Fruit fly (Drosophila melanogaster) whole organism, embryonic: ENCODE data around the gene GCS2alpha.

Experiments used
- Atf3 ChIP-seq: fragments of 200-800 bp; sonication (Bioruptor generic); optimal IDR thresholded peaks from 3 replicates; lab custom pipeline; 2016; ENCODE audit warnings: missing biosample characterization, missing genetic modification characterization
- BEAF-32 ChIP-seq: fragments of 200-800 bp; sonication (Bioruptor generic); optimal IDR thresholded peaks from 3 replicates; lab custom pipeline; 2017; ENCODE audit warnings: missing biosample characterization, missing genetic modification characterization, mild to moderate bottlenecking, moderate library complexity, missing genetic modification reagents
- Bgb ChIP-seq: fragments of 200-800 bp; sonication (Bioruptor generic); IDR thresholded peaks from 2 replicates; pipeline ENCODE4 v1.3.6; 2022; ENCODE audit warnings: missing biosample characterization, missing genetic modification characterization; ENCODE audit not compliant: partially characterized antibody
- Blimp-1 ChIP-seq: fragments of 200-800 bp; sonication (Bioruptor generic); optimal IDR thresholded peaks from 3 replicates; lab custom pipeline; 2018; ENCODE audit warnings: missing biosample characterization, missing genetic modification characterization, mild to moderate bottlenecking, moderate library complexity, missing genetic modification reagents
- CG10209 ChIP-seq: fragments of 200-800 bp; sonication (Bioruptor generic); optimal IDR thresholded peaks from 3 replicates; lab custom pipeline; 2017; ENCODE audit warnings: missing biosample characterization, mild to moderate bottlenecking, missing genetic modification characterization, missing genetic modification reagents
- CG12299 ChIP-seq: fragments of 200-800 bp; sonication (Bioruptor generic); optimal IDR thresholded peaks from 2 replicates; lab custom pipeline; 2018; ENCODE audit warnings: missing biosample characterization, mild to moderate bottlenecking, missing genetic modification characterization
- CG12769 ChIP-seq: fragments of 200-800 bp; sonication (Bioruptor generic); optimal IDR thresholded peaks from 2 replicates; lab custom pipeline; 2019; ENCODE audit warnings: missing biosample characterization, mild to moderate bottlenecking, missing genetic modification characterization, moderate library complexity
- CG13775 ChIP-seq: fragments of 200-800 bp; sonication (Bioruptor generic); optimal IDR thresholded peaks from 3 replicates; lab custom pipeline; 2017; ENCODE audit warnings: missing biosample characterization, mild to moderate bottlenecking, missing genetic modification characterization
- CG14014 ChIP-seq: fragments of 200-800 bp; sonication (Bioruptor generic); IDR thresholded peaks from 2 replicates; pipeline ENCODE4 v1.3.6; 2022; ENCODE audit warnings: missing biosample characterization, missing genetic modification characterization
- CG14050 ChIP-seq: fragments of 200-800 bp; sonication (Bioruptor generic); IDR thresholded peaks from 3 replicates; pipeline ENCODE4 v1.3.6; 2022; ENCODE audit warnings: missing biosample characterization, missing genetic modification characterization
- CG17612 ChIP-seq: fragments of 200-800 bp; sonication (Bioruptor generic); IDR thresholded peaks from 2 replicates; pipeline ENCODE4 v1.3.6; 2022; ENCODE audit warnings: missing biosample characterization, missing genetic modification characterization
- CG18262 ChIP-seq: fragments of 200-800 bp; optimal IDR thresholded peaks from 3 replicates; lab custom pipeline; 2019; ENCODE audit warnings: missing biosample characterization, mild to moderate bottlenecking, missing genetic modification characterization, moderate library complexity
- CG2678 ChIP-seq: fragments of 200-800 bp; sonication (Bioruptor generic); optimal IDR thresholded peaks from 3 replicates; lab custom pipeline; 2019; ENCODE audit warnings: missing biosample characterization, mild to moderate bottlenecking, missing genetic modification characterization, moderate library complexity
- CG2712 ChIP-seq: fragments of 200-800 bp; optimal IDR thresholded peaks from 3 replicates; lab custom pipeline; 2019; ENCODE audit warnings: missing biosample characterization, mild to moderate bottlenecking, missing genetic modification characterization, moderate library complexity
- CG31365 ChIP-seq: fragments of 200-800 bp; sonication (Bioruptor generic); optimal IDR thresholded peaks from 2 replicates; lab custom pipeline; 2018; ENCODE audit warnings: missing biosample characterization, mild to moderate bottlenecking, missing genetic modification characterization
- CG31441 ChIP-seq: fragments of 200-800 bp; sonication (Bioruptor generic); IDR thresholded peaks from 2 replicates; pipeline ENCODE4 v1.3.6; 2022; ENCODE audit warnings: missing biosample characterization, missing genetic modification characterization
- CG4328 ChIP-seq: fragments of 200-800 bp; sonication (Bioruptor generic); optimal IDR thresholded peaks from 3 replicates; lab custom pipeline; 2017; ENCODE audit warnings: missing biosample characterization, missing genetic modification reagents, missing genetic modification characterization
- CG43689 ChIP-seq: fragments of 200-800 bp; sonication (Bioruptor generic); IDR thresholded peaks from 2 replicates; pipeline ENCODE4 v1.3.6; 2022; ENCODE audit warnings: missing biosample characterization, missing genetic modification characterization
- CG4854 ChIP-seq: fragments of 200-800 bp; sonication (Bioruptor generic); optimal IDR thresholded peaks from 2 replicates; lab custom pipeline; 2016; ENCODE audit warnings: missing biosample characterization, missing genetic modification characterization, inconsistent platforms
- CG5245 ChIP-seq: fragments of 200-800 bp; sonication (Bioruptor generic); optimal IDR thresholded peaks from 3 replicates; lab custom pipeline; 2016; ENCODE audit warnings: missing biosample characterization, missing genetic modification characterization
- CG5953 ChIP-seq: fragments of 200-800 bp; sonication (Bioruptor generic); IDR thresholded peaks from 2 replicates; pipeline ENCODE4 v1.3.6; 2022; ENCODE audit warnings: missing biosample characterization, missing genetic modification characterization
- CG6175 ChIP-seq: fragments of 200-800 bp; sonication (Bioruptor generic); IDR thresholded peaks from 3 replicates; pipeline ENCODE4 v1.3.6; 2022; ENCODE audit warnings: missing biosample characterization, missing genetic modification characterization
- CG6683 ChIP-seq: fragments of 200-800 bp; sonication (Bioruptor generic); optimal IDR thresholded peaks from 2 replicates; lab custom pipeline; 2017; ENCODE audit warnings: missing biosample characterization, mild to moderate bottlenecking, missing genetic modification characterization, missing genetic modification reagents
- CG9609 ChIP-seq: fragments of 200-800 bp; sonication (Bioruptor generic); optimal IDR thresholded peaks from 3 replicates; lab custom pipeline; 2016; ENCODE audit warnings: missing biosample characterization, missing genetic modification characterization
- Dad ChIP-seq: fragments of 200-800 bp; sonication (Bioruptor generic); optimal IDR thresholded peaks from 3 replicates; lab custom pipeline; 2016; ENCODE audit warnings: missing biosample characterization, missing genetic modification characterization
- Dref ChIP-seq: fragments of 200-800 bp; sonication (Bioruptor generic); IDR thresholded peaks from 2 replicates; pipeline ENCODE4 v1.3.6; 2022; ENCODE audit warnings: missing biosample characterization, missing genetic modification characterization
- HLH4C ChIP-seq: fragments of 200-800 bp; sonication (Bioruptor generic); IDR thresholded peaks from 3 replicates; pipeline ENCODE4 v1.3.6; 2022; ENCODE audit warnings: missing biosample characterization, missing genetic modification characterization; ENCODE audit not compliant: partially characterized antibody
- HLH54F ChIP-seq: fragments of 200-800 bp; sonication (Bioruptor generic); optimal IDR thresholded peaks from 3 replicates; lab custom pipeline; 2016; ENCODE audit warnings: missing biosample characterization, missing genetic modification characterization
- Hand ChIP-seq: fragments of 200-800 bp; sonication (Bioruptor generic); optimal IDR thresholded peaks from 2 replicates; lab custom pipeline; 2017; ENCODE audit warnings: mild to moderate bottlenecking, missing biosample characterization, missing genetic modification reagents, missing genetic modification characterization
- HmgD ChIP-seq: fragments of 200-800 bp; sonication (Bioruptor generic); optimal IDR thresholded peaks from 3 replicates; lab custom pipeline; 2016; ENCODE audit warnings: missing biosample characterization, missing genetic modification characterization
- Opbp ChIP-seq: fragments of 200-800 bp; sonication (Bioruptor generic); IDR thresholded peaks from 3 replicates; pipeline ENCODE4 v1.3.6; 2022; ENCODE audit warnings: missing biosample characterization, missing genetic modification characterization; ENCODE audit not compliant: partially characterized antibody
- Ravus ChIP-seq: fragments of 200-800 bp; sonication (Bioruptor generic); IDR thresholded peaks from 2 replicates; pipeline ENCODE4 v1.3.6; 2022; ENCODE audit warnings: missing biosample characterization, missing genetic modification characterization
- Six4 ChIP-seq: fragments of 200-800 bp; sonication (Bioruptor generic); optimal IDR thresholded peaks from 2 replicates; lab custom pipeline; 2016; ENCODE audit warnings: missing biosample characterization, missing genetic modification characterization
- Xrp1 ChIP-seq: fragments of 200-800 bp; sonication (Bioruptor generic); IDR thresholded peaks from 2 replicates; pipeline ENCODE4 v1.3.6; 2022; ENCODE audit warnings: missing biosample characterization, missing genetic modification characterization
- ap ChIP-seq: fragments of 200-800 bp; sonication (Bioruptor generic); IDR thresholded peaks from 2 replicates; pipeline ENCODE4 v1.3.6; 2022; ENCODE audit warnings: missing biosample characterization, missing genetic modification characterization
- fd96Cb ChIP-seq: fragments of 200-800 bp; sonication (Bioruptor generic); optimal IDR thresholded peaks from 2 replicates; lab custom pipeline; 2018; ENCODE audit warnings: missing biosample characterization, mild to moderate bottlenecking, missing genetic modification characterization, moderate library complexity
- fru ChIP-seq: fragments of >200 bp; optimal IDR thresholded peaks from 2 replicates; lab custom pipeline; 2017
- gcm2 ChIP-seq: fragments of 200-800 bp; sonication (Bioruptor generic); optimal IDR thresholded peaks from 2 replicates; lab custom pipeline; 2016; ENCODE audit warnings: missing biosample characterization, missing genetic modification characterization
- gro ChIP-seq: fragments of 200-800 bp; sonication (Bioruptor generic); optimal IDR thresholded peaks from 2 replicates; lab custom pipeline; 2016; ENCODE audit warnings: missing biosample characterization, missing genetic modification characterization
- inv ChIP-seq: fragments of 200-800 bp; sonication (Bioruptor generic); IDR thresholded peaks from 2 replicates; pipeline ENCODE4 v1.3.6; 2022; ENCODE audit warnings: missing biosample characterization, missing genetic modification characterization; ENCODE audit not compliant: partially characterized antibody
- lov ChIP-seq, 2 experiments: fragments of 200-800 bp in 1 of 2; fragments of >200 bp in 1 of 2; sonication (Bioruptor generic) in 1 of 2; IDR thresholded peaks in 1 of 2; optimal IDR thresholded peaks in 1 of 2; 2 replicates in 1 of 2; 3 replicates in 1 of 2; pipeline versions ENCODE4 v1.3.6 to Lab custom; 2017 to 2022; ENCODE audit warnings: missing biosample characterization in 1 of 2, missing genetic modification characterization in 1 of 2
- oc ChIP-seq: fragments of 200-800 bp; sonication (Bioruptor generic); optimal IDR thresholded peaks from 2 replicates; lab custom pipeline; 2018; ENCODE audit warnings: missing biosample characterization, mild to moderate bottlenecking, missing genetic modification characterization, moderate library complexity
- pb ChIP-seq: fragments of 200-800 bp; sonication (Bioruptor generic); optimal IDR thresholded peaks from 3 replicates; lab custom pipeline; 2016; ENCODE audit warnings: missing biosample characterization, missing genetic modification characterization
- pnt ChIP-seq: fragments of 200-800 bp; sonication (Bioruptor generic); optimal IDR thresholded peaks from 3 replicates; lab custom pipeline; 2016; ENCODE audit warnings: missing biosample characterization, missing genetic modification characterization
- ro ChIP-seq: fragments of 200-800 bp; sonication (Bioruptor generic); IDR thresholded peaks from 2 replicates; pipeline ENCODE4 v1.3.6; 2022; ENCODE audit warnings: missing biosample characterization, missing genetic modification characterization
- seq ChIP-seq: fragments of 200-800 bp; sonication (Bioruptor generic); IDR thresholded peaks from 2 replicates; pipeline ENCODE4 v1.3.6; 2022; ENCODE audit warnings: missing biosample characterization, missing genetic modification characterization
- sim ChIP-seq: fragments of 200-800 bp; sonication (Bioruptor generic); IDR thresholded peaks from 2 replicates; pipeline ENCODE4 v1.3.6; 2022; ENCODE audit warnings: missing biosample characterization, missing genetic modification characterization
- so ChIP-seq: fragments of 200-800 bp; sonication (Bioruptor generic); IDR thresholded peaks from 3 replicates; pipeline ENCODE4 v1.3.6; 2022; ENCODE audit warnings: missing biosample characterization, missing genetic modification characterization
- trh ChIP-seq: fragments of 200-800 bp; sonication (Bioruptor generic); optimal IDR thresholded peaks from 2 replicates; lab custom pipeline; 2016; ENCODE audit warnings: missing biosample characterization, missing genetic modification characterization
- ttk ChIP-seq: fragments of 200-800 bp; sonication (Bioruptor generic); IDR thresholded peaks from 2 replicates; pipeline ENCODE4 v2.1.2; 2022; ENCODE audit warnings: missing biosample characterization, missing genetic modification characterization
- wor ChIP-seq: fragments of 200-800 bp; sonication (Bioruptor generic); IDR thresholded peaks from 2 replicates; pipeline ENCODE4 v1.3.6; 2022; ENCODE audit warnings: missing biosample characterization, missing genetic modification characterization
- zen2 ChIP-seq: fragments of 200-800 bp; sonication (Bioruptor generic); IDR thresholded peaks from 3 replicates; pipeline ENCODE4 v1.3.6; 2022; ENCODE audit warnings: missing biosample characterization, missing genetic modification characterization; ENCODE audit not compliant: partially characterized antibody

Gene GCS2alpha

DNA sequence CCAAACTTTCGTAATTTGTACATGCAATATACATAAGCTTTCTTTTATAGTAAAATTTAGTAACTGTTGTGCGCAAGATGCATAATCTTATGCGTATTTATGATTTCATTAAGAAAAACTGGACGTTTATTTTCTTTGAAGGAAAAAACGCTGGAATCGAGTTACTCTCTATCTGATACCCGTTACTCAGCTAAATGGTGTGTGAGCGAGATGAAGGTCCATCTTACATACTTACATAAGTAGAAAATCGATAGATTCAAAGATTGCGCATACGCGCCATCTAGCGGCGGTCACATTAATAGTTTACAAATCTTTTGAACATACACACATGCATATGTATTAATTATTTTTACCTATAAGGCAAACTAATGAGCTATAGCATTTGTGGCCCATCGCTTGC lies 450 bp upstream of the GCS2alpha start (continued):
- TF ChIP-seq CG12769 (tag; lab: Kevin White, UChicago), result no peak
- no peak for TF ChIP-seq CG43689 (GFP tag; lab: Robert Waterston, UW)
- no peak for TF ChIP-seq CG5953 (GFP tag; lab: Robert Waterston, UW)
- TF ChIP-seq CG17612 (GFP tag; lab: Robert Waterston, UW), result no peak
- peak; percentile 50 for TF ChIP-seq Bgb
- TF ChIP-seq Hand (GFP tag; lab: Kevin White, UChicago), result no peak
- no peak for TF ChIP-seq Blimp-1 (GFP tag; lab: Kevin White, UChicago)
- no peak for TF ChIP-seq gcm2 (GFP tag; lab: Kevin White, UChicago)
- no peak for TF ChIP-seq CG4328
- TF ChIP-seq CG31365 (tag; lab: Kevin White, UChicago), result no peak
- no peak for TF ChIP-seq CG14050
- no peak for TF ChIP-seq wor (GFP tag; lab: Robert Waterston, UW)
- no peak for TF ChIP-seq HmgD (GFP tag; lab: Kevin White, UChicago)
- no peak for TF ChIP-seq CG12299 (tag; lab: Kevin White, UChicago)
- peak; percentile 82 for TF ChIP-seq HLH4C
- TF ChIP-seq Atf3 (GFP tag; lab: Kevin White, UChicago), result no peak
- no peak for TF ChIP-seq Ravus
- no peak for TF ChIP-seq oc (tag; lab: Kevin White, UChicago)
- TF ChIP-seq seq (GFP tag; lab: Robert Waterston, UW), result no peak
- TF ChIP-seq CG5245 (GFP tag; lab: Kevin White, UChicago), result no peak
- no peak for TF ChIP-seq trh (GFP tag; lab: Kevin White, UChicago)
- TF ChIP-seq fru, result no peak
- TF ChIP-seq fd96Cb, result no peak
- no peak for TF ChIP-seq sim (GFP tag; lab: Robert Waterston, UW)
- peak; percentile 47 for TF ChIP-seq Dref (GFP tag; lab: Robert Waterston, UW)
- no peak for TF ChIP-seq gro
- TF ChIP-seq CG2712 (tag; lab: Kevin White, UChicago), result no peak
- no peak for TF ChIP-seq CG9609 (GFP tag; lab: Kevin White, UChicago)
- TF ChIP-seq lov (optimal IDR thresholded peaks at IDR 0.05; lab: Kevin White, UChicago), result no peak
- TF ChIP-seq lov (GFP tag; IDR thresholded peaks at IDR 0.05; lab: Robert Waterston, UW), result no peak
- no peak for TF ChIP-seq inv (GFP tag; lab: Robert Waterston, UW)
- TF ChIP-seq CG6175 (GFP tag; lab: Robert Waterston, UW), result no peak
- TF ChIP-seq CG31441 (GFP tag; lab: Robert Waterston, UW), result no peak
- TF ChIP-seq BEAF-32, result peak; percentile 4
- TF ChIP-seq ap (GFP tag; lab: Robert Waterston, UW), result no peak
- TF ChIP-seq ro (GFP tag; lab: Robert Waterston, UW), result no peak
- TF ChIP-seq CG6683 (GFP tag; lab: Kevin White, UChicago), result no peak
- TF ChIP-seq Xrp1 (GFP tag; lab: Robert Waterston, UW), result no peak
- TF ChIP-seq HLH54F (GFP tag; lab: Kevin White, UChicago), result no peak
- TF ChIP-seq Six4 (GFP tag; lab: Kevin White, UChicago), result no peak
- no peak for TF ChIP-seq pnt (GFP tag; lab: Kevin White, UChicago)
- TF ChIP-seq CG2678 (tag; lab: Kevin White, UChicago), result no peak
- no peak for TF ChIP-seq CG4854 (GFP tag; lab: Kevin White, UChicago)
- TF ChIP-seq CG14014 (GFP tag; lab: Robert Waterston, UW), result no peak
- no peak for TF ChIP-seq zen2 (GFP tag; lab: Robert Waterston, UW)
- TF ChIP-seq ttk (GFP tag; lab: Robert Waterston, UW), result no peak
- no peak for TF ChIP-seq CG10209 (GFP tag; lab: Kevin White, UChicago)
- no peak for TF ChIP-seq so (GFP tag; lab: Robert Waterston, UW)
- peak; percentile 31; the same call in 1 of the 3 replicates for TF ChIP-seq Opbp (GFP tag; lab: Robert Waterston, UW)
- no peak for TF ChIP-seq Dad (GFP tag; lab: Kevin White, UChicago)
- no peak for TF ChIP-seq CG18262 (tag; lab: Kevin White, UChicago)
- no peak for TF ChIP-seq CG13775 (GFP tag; lab: Kevin White, UChicago)
- no peak for TF ChIP-seq pb (GFP tag; lab: Kevin White, UChicago)
